Worm (Caenorhabditis elegans) whole organism, L4/young adult: ENCODE measurements around the gene K03B4.9.

Experiments
- W03F9.2 ChIP-seq: fragments of 150-350 bp; optimal IDR thresholded peaks from 2 replicates; lab custom pipeline; 2014; ENCODE audit warnings: missing biosample characterization, missing genetic modification characterization
- dao-5 ChIP-seq: sonication (generic microtip); optimal IDR thresholded peaks from 2 replicates; lab custom pipeline; 2016; ENCODE audit warnings: missing genotype, missing genetic modification characterization, moderate library complexity, missing compliant biosample characterization
- him-1 ChIP-seq: sonication (generic microtip); optimal IDR thresholded peaks from 2 replicates; lab custom pipeline; 2016; ENCODE audit warnings: missing genotype, missing genetic modification reagents, missing genetic modification characterization, missing compliant biosample characterization

DNA sequence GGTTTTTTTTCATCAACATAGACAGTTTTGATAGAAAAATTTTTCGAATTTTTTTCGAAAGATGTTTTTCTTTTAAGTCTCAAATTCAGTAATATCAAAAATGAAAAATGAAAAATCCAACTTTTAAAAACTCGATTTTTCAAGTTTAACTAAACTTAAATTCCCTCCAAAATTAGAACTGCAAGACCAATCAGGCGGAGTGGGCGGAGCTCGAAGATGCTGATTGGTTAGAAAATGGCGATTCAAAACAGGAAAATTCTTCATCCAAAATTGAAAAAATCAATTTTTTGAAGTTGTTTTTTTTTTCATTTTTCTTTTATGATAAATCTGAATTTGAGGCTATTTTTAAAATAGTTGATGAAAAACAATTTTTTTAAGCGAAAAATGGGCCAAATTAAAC lies 47.7 kb downstream of the K03B4.9 start:
- TF ChIP-seq dao-5 (tag; lab: Kevin White, UChicago) = no peak
- no peak for TF ChIP-seq him-1 (tag; lab: Kevin White, UChicago)
- TF ChIP-seq W03F9.2 (tag; lab: Kevin White, UChicago) = no peak
